Fruit fly (Drosophila melanogaster) whole organism, embryonic: ENCODE data around the gene CG4577.
A peak's percentile ranks its signal among the peaks of the same experiment; 100 is the strongest.

Source experiments
- BtbVII ChIP-seq: fragments of 200-800 bp; sonication (Bioruptor generic); optimal IDR thresholded peaks from 3 replicates; lab custom pipeline; 2017; ENCODE audit warnings: missing biosample characterization, mild to moderate bottlenecking, missing genetic modification characterization
- CG11247 ChIP-seq: fragments of 200-800 bp; sonication (Bioruptor generic); IDR thresholded peaks from 2 replicates; pipeline ENCODE4 v1.3.6; 2022; ENCODE audit warnings: missing biosample characterization, missing genetic modification characterization
- CG11456 ChIP-seq: fragments of 200-800 bp; sonication (Bioruptor generic); IDR thresholded peaks from 3 replicates; pipeline ENCODE4 v1.3.6; 2022; ENCODE audit warnings: missing biosample characterization, missing genetic modification characterization
- CG11696 ChIP-seq: fragments of 200-800 bp; sonication (Bioruptor generic); IDR thresholded peaks from 2 replicates; pipeline ENCODE4 v1.3.6; 2022; ENCODE audit warnings: missing biosample characterization, missing genetic modification characterization
- CG11723 ChIP-seq: fragments of 200-800 bp; sonication (Bioruptor generic); optimal IDR thresholded peaks from 2 replicates; lab custom pipeline; 2017; ENCODE audit warnings: missing biosample characterization, mild to moderate bottlenecking, missing genetic modification characterization
- CG12299 ChIP-seq: fragments of 200-800 bp; sonication (Bioruptor generic); optimal IDR thresholded peaks from 2 replicates; lab custom pipeline; 2018; ENCODE audit warnings: missing biosample characterization, mild to moderate bottlenecking, missing genetic modification characterization
- CG12769 ChIP-seq: fragments of 200-800 bp; sonication (Bioruptor generic); optimal IDR thresholded peaks from 2 replicates; lab custom pipeline; 2019; ENCODE audit warnings: missing biosample characterization, mild to moderate bottlenecking, missing genetic modification characterization, moderate library complexity
- CG13123 ChIP-seq: fragments of 200-800 bp; sonication (Bioruptor generic); optimal IDR thresholded peaks from 2 replicates; lab custom pipeline; 2016; ENCODE audit warnings: missing biosample characterization, missing genetic modification characterization
- CG13296 ChIP-seq: fragments of 200-800 bp; sonication (Bioruptor generic); optimal IDR thresholded peaks from 3 replicates; lab custom pipeline; 2018; ENCODE audit warnings: missing biosample characterization, mild to moderate bottlenecking, missing genetic modification characterization
- CG13775 ChIP-seq: fragments of 200-800 bp; sonication (Bioruptor generic); optimal IDR thresholded peaks from 3 replicates; lab custom pipeline; 2017; ENCODE audit warnings: missing biosample characterization, mild to moderate bottlenecking, missing genetic modification characterization
- CG13894 ChIP-seq: fragments of 200-800 bp; sonication (Bioruptor generic); optimal IDR thresholded peaks from 3 replicates; lab custom pipeline; 2018; ENCODE audit warnings: missing biosample characterization, mild to moderate bottlenecking, missing genetic modification characterization, moderate library complexity
- CG15073 ChIP-seq: fragments of 200-800 bp; sonication (Bioruptor generic); optimal IDR thresholded peaks from 2 replicates; lab custom pipeline; 2016; ENCODE audit warnings: missing biosample characterization, missing genetic modification characterization
- CG15269 ChIP-seq: fragments of 200-800 bp; sonication (Bioruptor generic); optimal IDR thresholded peaks from 2 replicates; lab custom pipeline; 2018; ENCODE audit warnings: missing biosample characterization, mild to moderate bottlenecking, missing genetic modification characterization, moderate library complexity
- CG15514 ChIP-seq: fragments of 200-800 bp; sonication (Bioruptor generic); optimal IDR thresholded peaks from 3 replicates; lab custom pipeline; 2017; ENCODE audit warnings: missing biosample characterization, missing genetic modification characterization, mild to moderate bottlenecking, moderate library complexity, missing genetic modification reagents
- CG16813 ChIP-seq: fragments of 200-800 bp; sonication (Bioruptor generic); IDR thresholded peaks from 3 replicates; pipeline ENCODE4 v1.3.6; 2022; ENCODE audit warnings: missing biosample characterization, missing genetic modification characterization; ENCODE audit not compliant: partially characterized antibody
- CG17802 ChIP-seq: fragments of 200-800 bp; sonication (Bioruptor generic); optimal IDR thresholded peaks from 2 replicates; lab custom pipeline; 2018; ENCODE audit warnings: missing biosample characterization, mild to moderate bottlenecking, missing genetic modification characterization, moderate library complexity
- CG18011 ChIP-seq: fragments of 200-800 bp; sonication (Bioruptor generic); optimal IDR thresholded peaks from 2 replicates; lab custom pipeline; 2017; ENCODE audit warnings: missing biosample characterization, missing genetic modification characterization, mild to moderate bottlenecking, moderate library complexity, missing genotype
- CG1832 ChIP-seq: fragments of 200-800 bp; sonication (Bioruptor generic); optimal IDR thresholded peaks from 2 replicates; lab custom pipeline; 2017; ENCODE audit warnings: missing biosample characterization, mild to moderate bottlenecking, missing genetic modification characterization, inconsistent platforms
- CG32532 ChIP-seq: fragments of 200-800 bp; sonication (Bioruptor generic); IDR thresholded peaks from 2 replicates; pipeline ENCODE4 v1.3.6; 2022; ENCODE audit warnings: missing biosample characterization, missing genetic modification characterization
- CG3281 ChIP-seq: fragments of 200-800 bp; sonication (Bioruptor generic); optimal IDR thresholded peaks from 3 replicates; lab custom pipeline; 2017; ENCODE audit warnings: missing biosample characterization, mild to moderate bottlenecking, missing genetic modification characterization
- CG33557 ChIP-seq: fragments of 200-800 bp; sonication (Bioruptor generic); optimal IDR thresholded peaks from 2 replicates; lab custom pipeline; 2019; ENCODE audit warnings: missing biosample characterization, mild to moderate bottlenecking, missing genetic modification characterization, moderate library complexity
- CG34422 ChIP-seq: fragments of 200-800 bp; sonication (Bioruptor generic); IDR thresholded peaks from 3 replicates; pipeline ENCODE4 v1.3.6; 2022; ENCODE audit warnings: missing biosample characterization, missing genetic modification characterization
- CG4730 ChIP-seq: fragments of 200-800 bp; sonication (Bioruptor generic); IDR thresholded peaks from 2 replicates; pipeline ENCODE4 v1.3.6; 2022; ENCODE audit warnings: missing biosample characterization, missing genetic modification characterization
- CG7745 ChIP-seq: fragments of 200-800 bp; sonication (Bioruptor generic); optimal IDR thresholded peaks from 2 replicates; lab custom pipeline; 2018; ENCODE audit warnings: missing biosample characterization, mild to moderate bottlenecking, missing genetic modification characterization, moderate library complexity
- CG8388 ChIP-seq: fragments of 200-800 bp; sonication (Bioruptor generic); optimal IDR thresholded peaks from 2 replicates; lab custom pipeline; 2019; ENCODE audit warnings: missing biosample characterization, mild to moderate bottlenecking, missing genetic modification characterization, moderate library complexity
- CG8478 ChIP-seq: fragments of >200 bp; optimal IDR thresholded peaks from 2 replicates; lab custom pipeline; 2018
- CG9797 ChIP-seq: fragments of 200-800 bp; sonication (Bioruptor generic); optimal IDR thresholded peaks from 3 replicates; lab custom pipeline; 2018; ENCODE audit warnings: missing biosample characterization, mild to moderate bottlenecking, missing genetic modification characterization
- Fer1 ChIP-seq: fragments of 200-800 bp; sonication (Bioruptor generic); optimal IDR thresholded peaks from 2 replicates; lab custom pipeline; 2017; ENCODE audit warnings: missing biosample characterization, mild to moderate bottlenecking, missing genetic modification characterization
- HLH4C ChIP-seq: fragments of 200-800 bp; sonication (Bioruptor generic); IDR thresholded peaks from 3 replicates; pipeline ENCODE4 v1.3.6; 2022; ENCODE audit warnings: missing biosample characterization, missing genetic modification characterization; ENCODE audit not compliant: partially characterized antibody
- HLH54F ChIP-seq: fragments of 200-800 bp; sonication (Bioruptor generic); optimal IDR thresholded peaks from 3 replicates; lab custom pipeline; 2016; ENCODE audit warnings: missing biosample characterization, missing genetic modification characterization
- Nf-YC ChIP-seq: fragments of 200-800 bp; optimal IDR thresholded peaks from 3 replicates; lab custom pipeline; 2019; ENCODE audit warnings: missing biosample characterization, mild to moderate bottlenecking, missing genetic modification characterization, moderate library complexity
- Oaz ChIP-seq: fragments of 200-800 bp; sonication (Bioruptor generic); IDR thresholded peaks from 2 replicates; pipeline ENCODE4 v1.3.6; 2022; ENCODE audit warnings: missing biosample characterization, missing genetic modification characterization
- Poxn ChIP-seq: fragments of 200-800 bp; sonication (Bioruptor generic); IDR thresholded peaks from 2 replicates; pipeline ENCODE4 v1.3.6; 2022; ENCODE audit warnings: missing biosample characterization, missing genetic modification characterization
- Sry-δ ChIP-seq: fragments of 200-800 bp; sonication (Bioruptor generic); optimal IDR thresholded peaks from 2 replicates; lab custom pipeline; 2016; ENCODE audit warnings: missing biosample characterization, missing genetic modification characterization
- Taf1 ChIP-seq: fragments of 200-800 bp; sonication (Bioruptor generic); IDR thresholded peaks from 2 replicates; pipeline ENCODE4 v1.3.6; 2022; ENCODE audit warnings: missing biosample characterization, missing genetic modification characterization
- YL-1 ChIP-seq: fragments of 200-800 bp; sonication (Bioruptor generic); optimal IDR thresholded peaks from 3 replicates; lab custom pipeline; 2017; ENCODE audit warnings: missing biosample characterization, mild to moderate bottlenecking, missing genetic modification characterization
- cas ChIP-seq: fragments of 200-800 bp; sonication (Bioruptor generic); IDR thresholded peaks from 2 replicates; pipeline ENCODE4 v1.3.6; 2022; ENCODE audit warnings: missing biosample characterization, missing genetic modification characterization
- cg ChIP-seq: fragments of 200-800 bp; sonication (Bioruptor generic); optimal IDR thresholded peaks from 3 replicates; lab custom pipeline; 2019; ENCODE audit warnings: missing biosample characterization, mild to moderate bottlenecking, missing genetic modification characterization, moderate library complexity
- chinmo ChIP-seq: fragments of 200-800 bp; sonication (Bioruptor generic); IDR thresholded peaks from 4 replicates; pipeline ENCODE4 v1.3.6; 2022; ENCODE audit warnings: missing biosample characterization, missing genetic modification characterization; ENCODE audit not compliant: partially characterized antibody
- crp ChIP-seq, 2 experiments: fragments of 200-800 bp; sonication (Bioruptor generic); optimal IDR thresholded peaks; 2 replicates in 1 of 2; 3 replicates in 1 of 2; lab custom pipeline; 2017; ENCODE audit warnings: missing biosample characterization in 2 of 2, missing genetic modification characterization in 2 of 2, mild to moderate bottlenecking in 1 of 2, moderate library complexity in 1 of 2
- emc ChIP-seq: fragments of 200-800 bp; sonication (Bioruptor generic); optimal IDR thresholded peaks from 2 replicates; lab custom pipeline; 2016; ENCODE audit warnings: missing biosample characterization, missing genetic modification characterization
- fru ChIP-seq: fragments of >200 bp; optimal IDR thresholded peaks from 2 replicates; lab custom pipeline; 2017
- hth ChIP-seq: fragments of >200 bp; optimal IDR thresholded peaks from 2 replicates; lab custom pipeline; 2017; ENCODE audit warnings: inconsistent platforms
- lilli ChIP-seq: fragments of 200-800 bp; sonication (Bioruptor generic); optimal IDR thresholded peaks from 3 replicates; lab custom pipeline; 2016; ENCODE audit warnings: missing biosample characterization, missing genetic modification characterization
- mirr ChIP-seq: fragments of 200-800 bp; sonication (Bioruptor generic); optimal IDR thresholded peaks from 3 replicates; lab custom pipeline; 2018; ENCODE audit warnings: missing biosample characterization, mild to moderate bottlenecking, missing genetic modification characterization
- pnt ChIP-seq: fragments of 200-800 bp; sonication (Bioruptor generic); optimal IDR thresholded peaks from 3 replicates; lab custom pipeline; 2016; ENCODE audit warnings: missing biosample characterization, missing genetic modification characterization
- scrt ChIP-seq: fragments of 200-800 bp; sonication (Bioruptor generic); optimal IDR thresholded peaks from 2 replicates; lab custom pipeline; 2018; ENCODE audit warnings: missing biosample characterization, mild to moderate bottlenecking, missing genetic modification characterization, moderate library complexity
- sima ChIP-seq: fragments of 200-800 bp; sonication (Bioruptor generic); optimal IDR thresholded peaks from 2 replicates; lab custom pipeline; 2016; ENCODE audit warnings: missing biosample characterization, missing genetic modification characterization
- tup ChIP-seq: fragments of 200-800 bp; sonication (Bioruptor generic); optimal IDR thresholded peaks from 2 replicates; lab custom pipeline; 2016; ENCODE audit warnings: missing biosample characterization, mild to moderate bottlenecking, missing genetic modification characterization, moderate library complexity
- wdn ChIP-seq: fragments of 200-800 bp; sonication (Bioruptor generic); IDR thresholded peaks from 2 replicates; pipeline ENCODE4 v1.3.6; 2022; ENCODE audit warnings: missing biosample characterization, missing genetic modification characterization
- wek ChIP-seq: fragments of 200-800 bp; sonication (Bioruptor generic); optimal IDR thresholded peaks from 3 replicates; lab custom pipeline; 2018; ENCODE audit warnings: missing biosample characterization, mild to moderate bottlenecking, missing genetic modification characterization, moderate library complexity

CG4577 gene

dm6 chr2L:1128344-1128931 lies 6.1 kb upstream of the CG4577 start (continued):
- TF ChIP-seq CG3281 (no peak), scrt (peak; percentile 48), CG13296 (GFP tag; lab: Kevin White, UChicago) (no peak), CG34422 (peak; percentile 43; the same call in 1 of the 3 replicates), HLH54F (GFP tag; lab: Kevin White, UChicago) (no peak), Nf-YC (tag; lab: Kevin White, UChicago) (no peak), Taf1 (GFP tag; lab: Robert Waterston, UW) (no peak), YL-1 (peak; percentile 30), sima (no peak), cas (GFP tag; lab: Robert Waterston, UW) (no peak), CG12769 (no peak), CG8388 (GFP tag; lab: Kevin White, UChicago) (no peak), CG18011 (GFP tag; lab: Kevin White, UChicago) (no peak), CG15269 (no peak), chinmo (0 out of 4 replicates have a peak, but pooled peaks have one; percentile 35), mirr (GFP tag; lab: Kevin White, UChicago) (no peak), fru (no peak), HLH4C (GFP tag; lab: Robert Waterston, UW) (no peak), CG16813 (GFP tag; lab: Robert Waterston, UW) (no peak), tup (GFP tag; lab: Kevin White, UChicago) (no peak), CG12299 (tag; lab: Kevin White, UChicago) (no peak), cg (GFP tag; lab: Kevin White, UChicago) (peak; percentile 22), BtbVII (GFP tag; lab: Kevin White, UChicago) (no peak), CG13894 (tag; lab: Kevin White, UChicago) (no peak), CG11456 (no peak), CG8478 (lab: Kevin White, UChicago) (no peak), CG4730 (GFP tag; lab: Robert Waterston, UW) (no peak), CG13775 (GFP tag; lab: Kevin White, UChicago) (no peak), CG13123 (GFP tag; lab: Kevin White, UChicago) (no peak), CG11247 (GFP tag; lab: Robert Waterston, UW) (no peak), CG11696 (no peak), pnt (GFP tag; lab: Kevin White, UChicago) (no peak), crp (GFP tag; optimal IDR thresholded peaks at IDR 0.05; lab: Kevin White, UChicago) (peak in 1 of 2 experiments; percentile 64), CG1832 (no peak), wdn (GFP tag; lab: Robert Waterston, UW) (no peak), CG17802 (tag; lab: Kevin White, UChicago) (no peak), wek (GFP tag; lab: Kevin White, UChicago) (no peak), Fer1 (no peak), CG11723 (GFP tag; lab: Kevin White, UChicago) (no peak), Poxn (GFP tag; lab: Robert Waterston, UW) (no peak), Oaz (no peak), CG32532 (no peak), emc (GFP tag; lab: Kevin White, UChicago) (no peak), CG33557 (GFP tag; lab: Kevin White, UChicago) (no peak), hth (no peak), CG15514 (no peak), lilli (GFP tag; lab: Kevin White, UChicago) (no peak), CG7745 (tag; lab: Kevin White, UChicago) (no peak), CG15073 (GFP tag; lab: Kevin White, UChicago) (no peak), CG9797 (GFP tag; lab: Kevin White, UChicago) (no peak), Sry-δ (GFP tag; lab: Kevin White, UChicago) (no peak)
